Worm (Caenorhabditis elegans): ENCODE results near the gene F49H12.4.

- TF ChIP-seq zag-1 (tag; optimal IDR thresholded peaks at IDR 0.05) (no peak), ceh-9 (tag; optimal IDR thresholded peaks at IDR 0.05) (no peak), ama-1 (optimal IDR thresholded peaks at IDR 0.05) (no peak), aly-2 (tag; optimal IDR thresholded peaks at IDR 0.05) (no peak), nhr-28 (tag; optimal IDR thresholded peaks at IDR 0.05) (no peak), pha-4 (tag; optimal IDR thresholded peaks at IDR 0.05) (no peak), elt-1 (tag; optimal IDR thresholded peaks at IDR 0.05) (peak; percentile 4), lsy-12 (tag; optimal IDR thresholded peaks at IDR 0.05) (no peak)
These were observed 38.8 kb upstream of the F49H12.4 start for ce11 chrX:2040877-2041276.

All from whole organism, L3 larva.